Worm (Caenorhabditis elegans) whole organism, L1 larva: ENCODE results near the gene F01D5.6.
A peak's percentile ranks its signal among the peaks of the same experiment; 100 is the strongest.

Experiments
- C04F5.9 ChIP-seq: sonication (generic microtip); optimal IDR thresholded peaks from 2 replicates; lab custom pipeline; 2016; ENCODE audit warnings: missing genetic modification characterization, missing compliant biosample characterization
- C16A3.4 ChIP-seq: fragments of 150-350 bp; optimal IDR thresholded peaks from 2 replicates; lab custom pipeline; 2014; ENCODE audit warnings: missing biosample characterization, missing genetic modification characterization
- blmp-1 ChIP-seq: fragments of 150-350 bp; optimal IDR thresholded peaks from 2 replicates; lab custom pipeline; 2014; ENCODE audit warnings: missing biosample characterization, missing genetic modification characterization
- ceh-63 ChIP-seq: fragments of 200-800 bp; sonication (Bioruptor generic); optimal IDR thresholded peaks from 2 replicates; lab custom pipeline; 2018; ENCODE audit warnings: mild to moderate bottlenecking, missing genetic modification characterization, missing compliant biosample characterization
- ceh-82 ChIP-seq, 3 experiments: fragments of 150-350 bp in 1 of 3; sonication (generic microtip) in 2 of 3; optimal IDR thresholded peaks; 2 replicates each; lab custom pipeline; 2014 to 2017; ENCODE audit warnings: missing biosample characterization in 3 of 3, missing genetic modification characterization in 3 of 3
- ceh-88 ChIP-seq: fragments of 200-800 bp; sonication (Bioruptor generic); IDR thresholded peaks from 2 replicates; pipeline ENCODE4 v1.3.6; 2022; ENCODE audit warnings: missing genetic modification characterization, missing compliant biosample characterization
- ces-1 ChIP-seq: fragments of 150-350 bp; optimal IDR thresholded peaks from 2 replicates; lab custom pipeline; 2014; ENCODE audit warnings: missing biosample characterization, missing genetic modification reagents, missing genetic modification characterization
- dsc-1 ChIP-seq: sonication (generic microtip); optimal IDR thresholded peaks from 2 replicates; lab custom pipeline; 2016; ENCODE audit warnings: mild to moderate bottlenecking, missing genetic modification characterization, missing compliant biosample characterization
- efl-1 ChIP-seq, 4 experiments: fragments of 150-350 bp; optimal IDR thresholded peaks in 3 of 4; peaks in 1 of 4; 1 replicate in 1 of 4; 2 replicates in 3 of 4; lab custom pipeline; 2014; ENCODE audit warnings: missing biosample characterization in 2 of 4, missing genetic modification characterization in 2 of 4, missing genetic modification reagents in 2 of 4
- egl-13 ChIP-seq: sonication (generic microtip); optimal IDR thresholded peaks from 2 replicates; lab custom pipeline; 2016; ENCODE audit warnings: missing genotype, missing genetic modification reagents, missing genetic modification characterization, missing compliant biosample characterization
- elt-2 ChIP-seq: sonication (generic microtip); optimal IDR thresholded peaks from 2 replicates; lab custom pipeline; 2016; ENCODE audit warnings: missing genetic modification characterization, mild to moderate bottlenecking, inconsistent platforms, missing compliant biosample characterization, missing genetic modification reagents
- elt-3 ChIP-seq, 6 experiments: fragments of 150-350 bp in 1 of 6; sonication (generic microtip); optimal IDR thresholded peaks; 2 replicates each; lab custom pipeline; 2017 to 2018; ENCODE audit warnings: missing biosample characterization in 6 of 6, missing genetic modification characterization in 6 of 6, inconsistent platforms in 1 of 6
- fkh-4 ChIP-seq: sonication (generic microtip); optimal IDR thresholded peaks from 2 replicates; lab custom pipeline; 2016; ENCODE audit warnings: missing compliant biosample characterization, missing genetic modification characterization, borderline replicate concordance
- fkh-8 ChIP-seq: sonication (generic microtip); optimal IDR thresholded peaks from 2 replicates; lab custom pipeline; 2016; ENCODE audit warnings: mild to moderate bottlenecking, missing genetic modification characterization, missing compliant biosample characterization
- fos-1 ChIP-seq: fragments of 150-350 bp; optimal IDR thresholded peaks from 2 replicates; lab custom pipeline; 2014; ENCODE audit warnings: missing biosample characterization, missing genetic modification characterization
- hlh-4 ChIP-seq: sonication (generic microtip); optimal IDR thresholded peaks from 2 replicates; lab custom pipeline; 2016; ENCODE audit warnings: mild to moderate bottlenecking, missing genetic modification characterization, missing compliant biosample characterization
- hpl-2 ChIP-seq: fragments of 150-350 bp; optimal IDR thresholded peaks from 2 replicates; lab custom pipeline; 2014; ENCODE audit warnings: missing biosample characterization, missing genetic modification reagents, missing genetic modification characterization
- lin-14 ChIP-seq: fragments of 200-800 bp; sonication (Bioruptor generic); optimal IDR thresholded peaks from 2 replicates; lab custom pipeline; 2018; ENCODE audit warnings: mild to moderate bottlenecking, missing genetic modification characterization, moderate library complexity, missing compliant biosample characterization
- lin-35 ChIP-seq, 2 experiments: fragments of 150-350 bp; optimal IDR thresholded peaks; 2 replicates each; lab custom pipeline; 2014; ENCODE audit warnings: missing biosample characterization in 2 of 2, missing genetic modification characterization in 2 of 2, missing genetic modification reagents in 2 of 2
- lir-3 ChIP-seq: sonication (generic microtip); optimal IDR thresholded peaks from 2 replicates; lab custom pipeline; 2016; ENCODE audit warnings: mild to moderate bottlenecking, missing genetic modification characterization, moderate library complexity, missing compliant biosample characterization; ENCODE audit not compliant: poor library complexity
- lsy-2 ChIP-seq, 2 experiments: fragments of 150-350 bp; optimal IDR thresholded peaks; 2 replicates each; lab custom pipeline; 2014; ENCODE audit warnings: missing biosample characterization in 2 of 2, missing genetic modification characterization in 2 of 2
- mab-9 ChIP-seq: fragments of 200-800 bp; sonication (Bioruptor generic); IDR thresholded peaks from 2 replicates; pipeline ENCODE4 v1.3.6; 2022; ENCODE audit warnings: missing genetic modification reagents, missing genetic modification characterization, missing compliant biosample characterization
- mdl-1 ChIP-seq, 2 experiments: fragments of 150-350 bp; optimal IDR thresholded peaks; 2 replicates each; lab custom pipeline; 2014 to 2017; ENCODE audit warnings: missing biosample characterization in 2 of 2, missing genetic modification characterization in 2 of 2, inconsistent platforms in 1 of 2
- mep-1 ChIP-seq: fragments of 150-350 bp; optimal IDR thresholded peaks from 2 replicates; lab custom pipeline; 2014; ENCODE audit warnings: missing biosample characterization, missing genetic modification characterization
- nhr-11 ChIP-seq: fragments of 150-350 bp; optimal IDR thresholded peaks from 2 replicates; lab custom pipeline; 2014; ENCODE audit warnings: missing biosample characterization, missing genetic modification characterization
- nhr-19 ChIP-seq: fragments of 200-800 bp; sonication (Bioruptor generic); conservative IDR thresholded peaks from 2 replicates; pipeline ENCODE4 v1.3.6; 2022; ENCODE audit warnings: missing genetic modification characterization, missing compliant biosample characterization
- nhr-20 ChIP-seq: sonication (generic microtip); optimal IDR thresholded peaks from 2 replicates; lab custom pipeline; 2016; ENCODE audit warnings: mild to moderate bottlenecking, missing genetic modification characterization, missing compliant biosample characterization
- nhr-71 ChIP-seq: sonication (generic microtip); optimal IDR thresholded peaks from 2 replicates; lab custom pipeline; 2016; ENCODE audit warnings: mild to moderate bottlenecking, missing genetic modification characterization, moderate library complexity, missing compliant biosample characterization
- nhr-76 ChIP-seq: sonication (generic microtip); optimal IDR thresholded peaks from 2 replicates; lab custom pipeline; 2017; ENCODE audit warnings: missing biosample characterization, missing genetic modification characterization
- nhr-77 ChIP-seq: fragments of 150-350 bp; optimal IDR thresholded peaks from 2 replicates; lab custom pipeline; 2014; ENCODE audit warnings: missing biosample characterization, missing genetic modification characterization
- nhr-85 ChIP-seq: sonication (generic microtip); peaks from one replicate; lab custom pipeline; 2016; ENCODE audit warnings: missing genetic modification characterization, inconsistent platforms, missing compliant biosample characterization
- nhr-90 ChIP-seq: sonication (generic microtip); optimal IDR thresholded peaks from 2 replicates; lab custom pipeline; 2016; ENCODE audit warnings: mild to moderate bottlenecking, missing genetic modification characterization, missing compliant biosample characterization; ENCODE audit not compliant: poor library complexity
- pag-3 ChIP-seq: sonication (generic microtip); optimal IDR thresholded peaks from 2 replicates; lab custom pipeline; 2017; ENCODE audit warnings: missing genetic modification characterization, mild to moderate bottlenecking, missing compliant biosample characterization, antibody characterized with exemption, borderline replicate concordance; ENCODE audit not compliant: insufficient read depth
- pqm-1 ChIP-seq: sonication (generic microtip); optimal IDR thresholded peaks from 3 replicates; lab custom pipeline; 2017; ENCODE audit warnings: missing biosample characterization, missing genetic modification characterization
- skn-1 ChIP-seq: fragments of 150-350 bp; optimal IDR thresholded peaks from 2 replicates; lab custom pipeline; 2014; ENCODE audit warnings: missing biosample characterization, missing genetic modification characterization
- snu-23 ChIP-seq: sonication (generic microtip); optimal IDR thresholded peaks from 2 replicates; lab custom pipeline; 2016; ENCODE audit warnings: missing genetic modification characterization, missing compliant biosample characterization
- sptf-1 ChIP-seq: fragments of 150-350 bp; optimal IDR thresholded peaks from 2 replicates; lab custom pipeline; 2014; ENCODE audit warnings: missing biosample characterization, missing genetic modification characterization
- sup-37 ChIP-seq: fragments of 200-800 bp; sonication (Bioruptor generic); optimal IDR thresholded peaks from 2 replicates; lab custom pipeline; 2018; ENCODE audit warnings: mild to moderate bottlenecking, missing genetic modification characterization, missing compliant biosample characterization
- tbx-2 ChIP-seq: sonication (generic microtip); optimal IDR thresholded peaks from 2 replicates; lab custom pipeline; 2016; ENCODE audit warnings: missing genetic modification characterization, missing compliant biosample characterization
- unc-130 ChIP-seq: fragments of 150-350 bp; optimal IDR thresholded peaks from 2 replicates; lab custom pipeline; 2017; ENCODE audit warnings: missing biosample characterization, missing genetic modification characterization, inconsistent platforms
- xbp-1 ChIP-seq: sonication (generic microtip); optimal IDR thresholded peaks from 2 replicates; lab custom pipeline; 2016; ENCODE audit warnings: missing genetic modification characterization, missing compliant biosample characterization
- zag-1 ChIP-seq: fragments of 150-350 bp; optimal IDR thresholded peaks from 2 replicates; lab custom pipeline; 2014; ENCODE audit warnings: missing biosample characterization, missing genetic modification characterization
- ztf-11 ChIP-seq, 2 experiments: sonication (generic microtip); optimal IDR thresholded peaks; 2 replicates each; lab custom pipeline; 2016 to 2017; ENCODE audit warnings: missing genetic modification characterization in 2 of 2, missing biosample characterization in 1 of 2, missing compliant biosample characterization in 1 of 2
- ztf-4 ChIP-seq: fragments of 150-350 bp; optimal IDR thresholded peaks from 2 replicates; lab custom pipeline; 2014; ENCODE audit warnings: missing biosample characterization, missing genetic modification characterization

Gene F01D5.6

DNA sequence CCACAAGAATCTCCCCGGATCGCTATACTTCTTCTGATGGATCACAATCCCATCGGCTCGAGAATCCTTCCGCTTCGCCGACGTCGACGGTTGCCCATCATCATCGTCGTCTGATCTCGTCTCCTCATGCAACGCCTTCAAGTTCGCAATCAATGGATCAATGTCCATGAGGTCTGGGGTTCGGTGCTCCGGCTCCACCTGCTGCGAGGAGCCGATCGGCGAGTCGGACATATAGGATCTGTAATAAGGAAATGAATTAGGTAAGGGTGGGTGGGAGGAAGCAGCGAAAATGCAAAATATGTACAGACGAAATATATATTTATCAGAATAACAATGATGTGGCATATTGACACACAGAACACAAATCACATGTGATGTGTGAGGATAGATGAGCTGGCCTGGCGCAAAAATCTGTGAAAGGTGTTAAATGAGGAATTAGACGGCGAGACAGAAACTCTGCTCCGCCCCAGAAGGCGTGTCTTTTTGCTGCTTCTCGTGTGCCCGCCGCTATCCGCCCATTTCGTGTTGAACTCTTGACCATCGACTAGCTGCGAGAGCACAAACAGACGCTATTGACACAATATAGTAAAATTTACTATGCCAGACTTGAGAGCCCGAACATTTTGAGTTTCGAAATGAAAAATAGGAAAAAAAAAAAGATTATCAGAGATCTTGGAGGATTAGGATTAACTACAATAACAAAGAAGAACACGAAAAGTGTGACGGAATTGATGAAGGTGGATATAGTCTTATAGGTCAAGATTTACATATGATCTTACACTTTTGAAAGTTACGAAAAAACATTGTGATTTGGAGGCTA is 31.4 kb downstream of the F01D5.6 start (continued):
- TF ChIP-seq ceh-63 (GFP tag; lab: Kevin White, UChicago): peak; percentile 35
- no peak for TF ChIP-seq sup-37 (GFP tag; lab: Kevin White, UChicago)
- no peak for TF ChIP-seq xbp-1 (tag; lab: Kevin White, UChicago)

DNA sequence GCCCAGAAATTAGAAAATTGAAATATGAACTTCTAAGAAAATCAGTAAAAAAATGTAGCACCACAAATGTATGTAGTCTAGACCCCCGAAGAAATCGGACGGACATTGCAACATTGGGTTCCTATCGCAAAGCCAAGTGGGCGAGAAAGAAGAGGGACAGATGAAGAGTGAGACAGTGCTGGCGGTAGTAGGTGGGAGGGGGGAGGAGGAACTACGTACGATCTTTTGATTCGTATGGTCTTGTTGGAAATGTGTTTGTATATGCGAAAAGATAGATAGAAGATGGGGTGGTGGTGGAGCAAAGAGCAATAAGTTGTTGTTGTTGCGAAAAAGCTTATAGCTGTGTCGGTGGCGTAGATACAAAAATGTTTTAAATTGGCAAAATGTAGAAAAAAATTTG is 32.0 kb downstream of the F01D5.6 start:
- TF ChIP-seq lin-14 (GFP tag; lab: Kevin White, UChicago): peak; percentile 13
- no peak for TF ChIP-seq nhr-85 (tag; lab: Kevin White, UChicago)
- TF ChIP-seq pqm-1: no peak
- TF ChIP-seq pag-3: no peak
- TF ChIP-seq nhr-20 (tag; lab: Kevin White, UChicago): peak; percentile 3
- TF ChIP-seq lir-3 (tag; lab: Kevin White, UChicago): no peak
- TF ChIP-seq dsc-1: no peak
- peak in 1 of 6 experiments; percentile 11 for TF ChIP-seq elt-3 (tag; optimal IDR thresholded peaks at IDR 0.05; lab: Kevin White, UChicago)
- no peak for TF ChIP-seq blmp-1 (tag; lab: Kevin White, UChicago)
- no peak for TF ChIP-seq ces-1 (GFP tag; lab: Kevin White, UChicago)
- peak in 1 of 2 experiments; percentile 8 for TF ChIP-seq lin-35 (GFP tag; optimal IDR thresholded peaks at IDR 0.05; lab: Kevin White, UChicago)
- no peak for TF ChIP-seq sptf-1
- TF ChIP-seq fkh-8 (tag; lab: Kevin White, UChicago): peak; percentile 8
- TF ChIP-seq elt-2 (tag; lab: Kevin White, UChicago): no peak
- TF ChIP-seq snu-23 (GFP tag; lab: Kevin White, UChicago): peak; percentile 8
- no peak for TF ChIP-seq nhr-19
- TF ChIP-seq mep-1 (tag; lab: Kevin White, UChicago): no peak
- peak; percentile 53 for TF ChIP-seq nhr-77 (tag; lab: Kevin White, UChicago)
- TF ChIP-seq ztf-4 (tag; lab: Kevin White, UChicago): no peak
- TF ChIP-seq fkh-4: no peak
- no peak for TF ChIP-seq ceh-82 (tag; optimal IDR thresholded peaks at IDR 0.05; lab: Kevin White, UChicago)
- no peak for TF ChIP-seq skn-1 (tag; lab: Kevin White, UChicago)
- no peak for TF ChIP-seq tbx-2
- TF ChIP-seq, all 84 proteins: peak for 7

DNA sequence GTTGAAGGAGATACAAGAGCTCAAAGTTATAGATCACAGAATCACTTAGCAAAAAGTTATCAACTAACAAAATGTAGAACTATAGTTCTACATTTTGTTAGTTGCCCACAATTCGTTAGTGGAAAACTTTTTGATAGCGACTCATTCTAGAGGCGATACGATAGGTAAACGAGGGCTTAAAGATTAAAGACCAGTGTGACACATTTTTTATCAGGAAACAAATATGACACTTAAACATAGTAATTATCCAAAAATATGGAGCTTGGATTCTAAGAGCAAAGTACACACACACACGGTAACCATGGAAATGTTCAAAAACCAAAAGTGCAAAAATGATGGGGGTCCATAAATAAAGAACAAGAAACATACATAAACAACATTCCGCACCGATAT is 33.5 kb downstream of the F01D5.6 start:
- TF ChIP-seq efl-1 (optimal IDR thresholded peaks at IDR 0.05; lab: Kevin White, UChicago) (no peak), efl-1 (GFP tag; optimal IDR thresholded peaks at IDR 0.05 in 1 of 2; lab: Kevin White, UChicago) (peak in 1 of 2 experiments; percentile 40), egl-13 (tag; lab: Kevin White, UChicago) (no peak)

DNA sequence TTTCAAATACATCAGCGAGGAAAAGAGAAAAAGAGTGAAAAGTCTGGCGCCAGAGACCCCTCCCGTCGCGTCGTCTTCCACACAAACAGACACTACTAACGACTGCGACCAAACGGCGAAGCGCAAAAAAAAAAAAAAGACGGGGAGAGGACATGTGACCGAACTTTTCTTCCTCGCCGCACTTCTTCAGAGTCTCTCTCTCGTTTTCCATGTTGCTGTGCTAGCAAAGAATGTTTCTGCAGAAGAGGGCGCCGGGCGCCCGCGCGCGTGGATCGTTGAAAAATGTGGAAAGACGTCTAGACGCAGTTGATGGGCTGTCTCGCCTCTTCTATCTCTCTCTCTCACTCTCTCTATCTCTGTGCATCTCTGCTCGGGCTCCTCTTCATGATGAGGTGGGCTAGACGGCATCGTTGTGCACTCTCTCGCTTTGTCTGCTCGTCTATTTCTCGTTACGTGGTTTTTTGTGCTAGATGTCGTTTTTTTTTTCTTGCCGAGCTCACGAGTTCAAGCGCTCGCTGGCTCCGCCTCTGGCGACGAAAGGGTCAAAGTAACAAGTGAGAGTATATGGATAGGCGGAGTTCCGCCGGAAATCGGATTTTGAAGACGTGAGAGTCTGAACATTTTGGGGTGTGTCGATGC is 34.0 kb downstream of the F01D5.6 start:
- TF ChIP-seq nhr-11 (tag; lab: Kevin White, UChicago) (peak; percentile 87), snu-23 (GFP tag; lab: Kevin White, UChicago) (peak; percentile 94), nhr-77 (tag; lab: Kevin White, UChicago) (peak; percentile 98), ztf-11 (tag; optimal IDR thresholded peaks at IDR 0.05; lab: Kevin White, UChicago) (peak in 1 of 2 experiments; percentile 66), mdl-1 (tag; optimal IDR thresholded peaks at IDR 0.05; lab: Kevin White, UChicago) (peak; percentile 77 to 97), egl-13 (tag; lab: Kevin White, UChicago) (peak; percentile 92), hlh-4 (tag; lab: Kevin White, UChicago) (no peak), fos-1 (tag; lab: Kevin White, UChicago) (peak; percentile 54), mab-9 (GFP tag; lab: Robert Waterston, UW) (peak; percentile 46; the same call in 1 of the 2 replicates), C16A3.4 (tag; lab: Kevin White, UChicago) (peak; percentile 86), nhr-19 (peak; percentile 88), nhr-90 (peak; percentile 83), nhr-85 (tag; lab: Kevin White, UChicago) (peak; percentile 94), ceh-88 (GFP tag; lab: Robert Waterston, UW) (peak; percentile 67), nhr-71 (peak; percentile 98), pqm-1 (no peak), zag-1 (tag; lab: Kevin White, UChicago) (peak; percentile 54), C04F5.9 (peak; percentile 53), ceh-82 (tag; optimal IDR thresholded peaks at IDR 0.05; lab: Kevin White, UChicago) (peak; percentile 49 to 77 (median 67)), fkh-8 (tag; lab: Kevin White, UChicago) (peak; percentile 93), unc-130 (tag; lab: Kevin White, UChicago) (peak; percentile 82), hpl-2 (GFP tag; lab: Kevin White, UChicago) (peak; percentile 38), nhr-76 (tag; lab: Kevin White, UChicago) (no peak), lsy-2 (tag; optimal IDR thresholded peaks at IDR 0.05; lab: Kevin White, UChicago) (peak; percentile 82 to 90)
